Worm (Caenorhabditis elegans) whole organism, late embryonic: ENCODE data around the gene C08F11.1.
"Not testable (repeated sequence)": the region's sequence is repeated elsewhere in the genome, so short reads cannot be mapped to it uniquely, and the experiment has no call there.

Source experiments
- ceh-9 ChIP-seq: sonication (generic microtip); optimal IDR thresholded peaks from 2 replicates; lab custom pipeline; 2016; ENCODE audit warnings: mild to moderate bottlenecking, missing genetic modification characterization, inconsistent platforms, missing compliant biosample characterization
- fkh-10 ChIP-seq: fragments of 150-350 bp; optimal IDR thresholded peaks from 2 replicates; lab custom pipeline; 2014; ENCODE audit warnings: missing biosample characterization, missing genetic modification reagents, missing genetic modification characterization
- rnt-1 ChIP-seq: sonication (generic microtip); optimal IDR thresholded peaks from 2 replicates; lab custom pipeline; 2016; ENCODE audit warnings: missing genetic modification characterization, missing compliant biosample characterization
- unc-55 ChIP-seq: sonication (generic microtip); optimal IDR thresholded peaks from 2 replicates; lab custom pipeline; 2017; ENCODE audit warnings: missing biosample characterization, missing genetic modification reagents, missing genetic modification characterization

DNA sequence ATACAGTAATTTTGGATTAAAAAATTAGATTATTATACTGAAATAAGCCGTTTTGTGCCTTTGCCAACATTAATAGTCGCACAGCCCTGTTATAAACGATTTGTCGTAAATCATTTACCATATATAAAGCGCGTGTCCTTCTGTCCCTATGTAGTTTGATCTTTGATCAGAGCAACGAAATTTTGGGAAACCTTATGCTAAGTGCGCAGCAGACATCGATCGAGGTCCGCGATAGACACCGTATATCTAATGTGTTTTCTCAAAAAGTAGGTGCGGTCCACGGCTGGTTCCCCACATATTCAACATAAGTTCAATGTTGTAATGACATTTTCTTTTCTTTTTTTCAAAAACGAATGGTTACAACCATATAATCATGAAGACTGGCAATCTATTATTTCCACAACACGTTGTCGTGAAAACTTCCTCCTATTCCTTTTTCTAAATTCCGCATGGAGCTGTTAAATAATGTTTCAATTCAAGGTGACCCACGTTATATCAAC is 35.0 kb upstream of the C08F11.1 start, which contains the start of gene sru-9:
- TF ChIP-seq fkh-10 (GFP tag; lab: Kevin White, UChicago); unc-55 (GFP tag; lab: Kevin White, UChicago); ceh-9 (tag; lab: Kevin White, UChicago); rnt-1: not testable (repeated sequence)
